Fruit fly (Drosophila melanogaster): ENCODE results near the gene Cpr65Ax1.

Cpr65Ax1 gene

dm6 chr3L:6138018-6138417 is 9.8 kb downstream of the Cpr65Ax1 start, which contains the start of gene Lcp65Ae:
TSS of gene Lcp65Ae (minus strand) at chr3L:6138118.
- TF ChIP-seq psq (GFP tag; optimal IDR thresholded peaks at IDR 0.05) = no peak
- TF ChIP-seq prd (optimal IDR thresholded peaks at IDR 0.05) = no peak
- no peak for TF ChIP-seq prd (GFP tag; IDR thresholded peaks at IDR 0.05)

- TF ChIP-seq CG30431 (GFP tag; optimal IDR thresholded peaks at IDR 0.05) (no peak), gcm2 (GFP tag; optimal IDR thresholded peaks at IDR 0.05) (no peak), CG8359 (GFP tag; optimal IDR thresholded peaks at IDR 0.05; ENCODE audit: borderline replicate concordance) (no peak), CG8290 (GFP tag; optimal IDR thresholded peaks at IDR 0.05) (no peak), CG8290 (tag; optimal IDR thresholded peaks at IDR 0.05) (no peak), ranshi (GFP tag; IDR thresholded peaks at IDR 0.05) (no peak), H15 (GFP tag; IDR thresholded peaks at IDR 0.05) (no peak), CG3163 (GFP tag; optimal IDR thresholded peaks at IDR 0.05) (no peak), YL-1 (GFP tag; optimal IDR thresholded peaks at IDR 0.05) (no peak), sim (GFP tag; IDR thresholded peaks at IDR 0.05) (no peak), Hr3 (GFP tag; optimal IDR thresholded peaks at IDR 0.05) (no peak), pho (GFP tag; optimal IDR thresholded peaks at IDR 0.05) (no peak), CG1792 (GFP tag; optimal IDR thresholded peaks at IDR 0.05) (no peak), ERR (GFP tag; optimal IDR thresholded peaks at IDR 0.05) (no peak), MBD-R2 (GFP tag; IDR thresholded peaks at IDR 0.05) (no peak), CG6654 (GFP tag; optimal IDR thresholded peaks at IDR 0.05) (no peak)
These were observed 11.1 kb downstream of the Cpr65Ax1 start, which contains the start of gene Lcp65Af for dm6 chr3L:6136691-6137090. TSS of gene Lcp65Af (minus strand) at chr3L:6136791.

- TF ChIP-seq Lpt (GFP tag; optimal IDR thresholded peaks at IDR 0.05) = no peak
- no peak for TF ChIP-seq zf30C (GFP tag; optimal IDR thresholded peaks at IDR 0.05)
- no peak for TF ChIP-seq CG31388 (GFP tag; optimal IDR thresholded peaks at IDR 0.05)
- TF ChIP-seq CG14965 (GFP tag; optimal IDR thresholded peaks at IDR 0.05; ENCODE audit: borderline replicate concordance) = no peak
- TF ChIP-seq Oli (tag; optimal IDR thresholded peaks at IDR 0.05) = no peak
- no peak for TF ChIP-seq Neu2 (GFP tag; optimal IDR thresholded peaks at IDR 0.05; ENCODE audit: borderline replicate concordance)
- no peak for TF ChIP-seq vvl (GFP tag; IDR thresholded peaks at IDR 0.05)
- TF ChIP-seq Xbp1 (GFP tag; optimal IDR thresholded peaks at IDR 0.05) = no peak
- TF ChIP-seq pros (GFP tag; optimal IDR thresholded peaks at IDR 0.05) = no peak
- no peak for TF ChIP-seq run (tag; optimal IDR thresholded peaks at IDR 0.05)
- TF ChIP-seq sqz (GFP tag; optimal IDR thresholded peaks at IDR 0.05) = no peak
- no peak for TF ChIP-seq wdn (GFP tag; IDR thresholded peaks at IDR 0.05)
- TF ChIP-seq Awh (GFP tag; IDR thresholded peaks at IDR 0.05) = no peak
- no peak for TF ChIP-seq CG18476 (GFP tag; optimal IDR thresholded peaks at IDR 0.05)
- TF ChIP-seq CG30431 (GFP tag; optimal IDR thresholded peaks at IDR 0.05) = no peak
- TF ChIP-seq CG12104 (GFP tag; optimal IDR thresholded peaks at IDR 0.05) = no peak
- no peak for TF ChIP-seq emc (GFP tag; optimal IDR thresholded peaks at IDR 0.05)
These were observed 12.6 kb downstream of the Cpr65Ax1 start, which contains the start of gene Lcp65Ag1 for dm6 chr3L:6135174-6135573. TSS of gene Lcp65Ag1 (minus strand) at chr3L:6135274.

- TF ChIP-seq CG10274 (GFP tag; optimal IDR thresholded peaks at IDR 0.05) (no peak), abd-A (tag; optimal IDR thresholded peaks at IDR 0.05) (peak; percentile 18), Hey (tag; optimal IDR thresholded peaks at IDR 0.05) (no peak), CG18619 (GFP tag; optimal IDR thresholded peaks at IDR 0.05) (no peak), amos (GFP tag; IDR thresholded peaks at IDR 0.05; ENCODE audit: partially characterized antibody) (peak; percentile 8; the same call in 1 of the 2 replicates), chinmo (GFP tag; IDR thresholded peaks at IDR 0.05; ENCODE audit: partially characterized antibody) (0 out of 4 replicates have a peak, but pooled peaks have one; percentile 12), CG13894 (tag; optimal IDR thresholded peaks at IDR 0.05) (peak; percentile 96), CG11723 (GFP tag; optimal IDR thresholded peaks at IDR 0.05) (no peak), sd (tag; optimal IDR thresholded peaks at IDR 0.05) (peak; percentile 6)
These were observed 14.2 kb downstream of the Cpr65Ax1 start, which contains the start of gene Lcp65Ag2 for dm6 chr3L:6133546-6133945. TSS of gene Lcp65Ag2 (minus strand) at chr3L:6133593.
